Worm (Caenorhabditis elegans) whole organism, early embryonic: Measurements from ENCODE around the gene kin-5.

ENCODE experiments used
- B0310.2 ChIP-seq: sonication (generic microtip); optimal IDR thresholded peaks from 2 replicates; lab custom pipeline; 2016; ENCODE audit warnings: mild to moderate bottlenecking, missing genetic modification characterization, missing compliant biosample characterization
- F13C5.2 ChIP-seq: sonication (generic microtip); optimal IDR thresholded peaks from 2 replicates; lab custom pipeline; 2017; ENCODE audit warnings: mild to moderate bottlenecking, missing genetic modification characterization, inconsistent platforms, missing compliant biosample characterization
- aly-1 ChIP-seq: sonication (generic microtip); optimal IDR thresholded peaks from 2 replicates; lab custom pipeline; 2016; ENCODE audit warnings: missing genetic modification characterization, missing compliant biosample characterization
- ama-1 ChIP-seq: fragments of 150-350 bp; optimal IDR thresholded peaks from 2 replicates; lab custom pipeline; 2014
- ceh-13 ChIP-seq: fragments of 200-800 bp; sonication (Bioruptor generic); optimal IDR thresholded peaks from 2 replicates; lab custom pipeline; 2018; ENCODE audit warnings: mild to moderate bottlenecking, missing genetic modification characterization, missing compliant biosample characterization
- ceh-36 ChIP-seq: sonication (generic microtip); optimal IDR thresholded peaks from 2 replicates; lab custom pipeline; 2016; ENCODE audit warnings: missing genetic modification characterization, inconsistent platforms, missing compliant biosample characterization
- ets-7 ChIP-seq: sonication (generic microtip); optimal IDR thresholded peaks from 2 replicates; lab custom pipeline; 2016; ENCODE audit warnings: missing genotype, missing genetic modification characterization, missing compliant biosample characterization
- flt-1 ChIP-seq: fragments of 200-800 bp; sonication (Bioruptor generic); IDR thresholded peaks from 2 replicates; pipeline ENCODE4 v1.3.6; 2022; ENCODE audit warnings: missing genetic modification characterization, missing compliant biosample characterization
- hmbx-1 ChIP-seq: sonication (generic microtip); optimal IDR thresholded peaks from 2 replicates; lab custom pipeline; 2016; ENCODE audit warnings: mild to moderate bottlenecking, missing genetic modification characterization, missing compliant biosample characterization
- hmg-4 ChIP-seq: fragments of 200-800 bp; sonication (Bioruptor generic); optimal IDR thresholded peaks from 2 replicates; lab custom pipeline; 2018; ENCODE audit warnings: mild to moderate bottlenecking, missing genetic modification characterization, missing compliant biosample characterization
- hnd-1 ChIP-seq: sonication (generic microtip); optimal IDR thresholded peaks from 2 replicates; lab custom pipeline; 2016; ENCODE audit warnings: missing genetic modification characterization, missing compliant biosample characterization
- pes-1 ChIP-seq: fragments of 200-800 bp; sonication (Bioruptor generic); IDR thresholded peaks from 2 replicates; pipeline ENCODE4 v1.3.6; 2022; ENCODE audit warnings: missing genetic modification reagents, missing genetic modification characterization, missing compliant biosample characterization
- scrt-1 ChIP-seq: fragments of 200-800 bp; sonication (Bioruptor generic); IDR thresholded peaks from 2 replicates; pipeline ENCODE4 v1.3.6; 2022; ENCODE audit warnings: missing genetic modification characterization, missing compliant biosample characterization
- sea-1 ChIP-seq: fragments of 200-800 bp; sonication (Bioruptor generic); conservative IDR thresholded peaks from 2 replicates; pipeline ENCODE4 v1.3.6; 2022; ENCODE audit warnings: missing genetic modification characterization, missing compliant biosample characterization
- tbx-11 ChIP-seq: fragments of 200-800 bp; sonication (Bioruptor generic); IDR thresholded peaks from 2 replicates; pipeline ENCODE4 v1.3.6; 2022; ENCODE audit warnings: missing genetic modification characterization, missing compliant biosample characterization
- tbx-37 ChIP-seq: fragments of 200-800 bp; sonication (Bioruptor generic); conservative IDR thresholded peaks from 2 replicates; pipeline ENCODE4 v1.3.6; 2022; ENCODE audit warnings: missing genetic modification reagents, missing genetic modification characterization, missing compliant biosample characterization
- tra-4 ChIP-seq: sonication (generic microtip); optimal IDR thresholded peaks from 2 replicates; lab custom pipeline; 2017; ENCODE audit warnings: missing genetic modification characterization, missing compliant biosample characterization

The kin-5 gene

ce11 chrIV:9933580-9933979 lies 35.4 kb downstream of the kin-5 start, which contains the start of gene spe-29:
Gene spe-29, plus strand, starts transcription at chrIV:9933880.
- TF ChIP-seq sea-1 (GFP tag; lab: Robert Waterston, UW) (no peak), hmg-4 (GFP tag; lab: Kevin White, UChicago) (no peak), hnd-1 (no peak), scrt-1 (GFP tag; lab: Robert Waterston, UW) (no peak), ets-7 (tag; lab: Kevin White, UChicago) (no peak), flt-1 (GFP tag; lab: Robert Waterston, UW) (no peak), tra-4 (tag; lab: Kevin White, UChicago) (no peak), pes-1 (GFP tag; lab: Robert Waterston, UW) (no peak), F13C5.2 (no peak), tbx-11 (no peak), ceh-36 (no peak), ama-1 (lab: Kevin White, UChicago) (no peak), hmbx-1 (tag; lab: Kevin White, UChicago) (no peak), B0310.2 (tag; lab: Kevin White, UChicago) (no peak), tbx-37 (GFP tag; lab: Robert Waterston, UW) (no peak), ceh-13 (no peak), aly-1 (no peak)

ce11 chrIV:9932055-9932454 lies 36.9 kb downstream of the kin-5 start, which contains the start of the genes trmt-10A and F25H8.2:
Gene trmt-10A, minus strand, starts transcription at chrIV:9932213.
Gene F25H8.2, plus strand, starts transcription at chrIV:9932235.
- TF ChIP-seq tra-4 (tag; lab: Kevin White, UChicago) (no peak), hnd-1 (no peak), sea-1 (GFP tag; lab: Robert Waterston, UW) (no peak), ceh-13 (no peak), ets-7 (tag; lab: Kevin White, UChicago) (no peak), B0310.2 (tag; lab: Kevin White, UChicago) (no peak), pes-1 (GFP tag; lab: Robert Waterston, UW) (no peak), hmbx-1 (tag; lab: Kevin White, UChicago) (no peak)

- TF ChIP-seq hnd-1 (no peak), scrt-1 (GFP tag; lab: Robert Waterston, UW) (no peak), tbx-11 (no peak), pes-1 (GFP tag; lab: Robert Waterston, UW) (no peak), hmg-4 (GFP tag; lab: Kevin White, UChicago) (no peak), ceh-13 (no peak), hmbx-1 (tag; lab: Kevin White, UChicago) (no peak), flt-1 (GFP tag; lab: Robert Waterston, UW) (no peak), sea-1 (GFP tag; lab: Robert Waterston, UW) (no peak), ets-7 (tag; lab: Kevin White, UChicago) (no peak), tra-4 (tag; lab: Kevin White, UChicago) (no peak), B0310.2 (tag; lab: Kevin White, UChicago) (no peak), aly-1 (no peak), ama-1 (lab: Kevin White, UChicago) (no peak), F13C5.2 (no peak), ceh-36 (no peak), tbx-37 (GFP tag; lab: Robert Waterston, UW) (no peak)
Observed at ce11 chrIV:9928180-9928896, 40.6 kb downstream of the kin-5 start, which contains the start of gene dur-1. Gene dur-1, minus strand, starts transcription at chrIV:9928230.

- TF ChIP-seq B0310.2 (tag; lab: Kevin White, UChicago) (no peak), hmg-4 (GFP tag; lab: Kevin White, UChicago) (no peak), hnd-1 (no peak), F13C5.2 (no peak), flt-1 (GFP tag; lab: Robert Waterston, UW) (no peak), tra-4 (tag; lab: Kevin White, UChicago) (no peak), tbx-37 (GFP tag; lab: Robert Waterston, UW) (no peak)
Observed at ce11 chrIV:9924419-9924818, 44.6 kb downstream of the kin-5 start.

- TF ChIP-seq tbx-11 (no peak), hmbx-1 (tag; lab: Kevin White, UChicago) (no peak), flt-1 (GFP tag; lab: Robert Waterston, UW) (no peak), ama-1 (lab: Kevin White, UChicago) (no peak), ceh-36 (no peak), ets-7 (tag; lab: Kevin White, UChicago) (no peak), hmg-4 (GFP tag; lab: Kevin White, UChicago) (no peak), pes-1 (GFP tag; lab: Robert Waterston, UW) (no peak)
Observed at ce11 chrIV:9920426-9920825, 48.6 kb downstream of the kin-5 start.

- no peak for TF ChIP-seq tra-4 (tag; lab: Kevin White, UChicago)
- no peak for TF ChIP-seq flt-1 (GFP tag; lab: Robert Waterston, UW)
- TF ChIP-seq ceh-13 = no peak
- no peak for TF ChIP-seq ets-7 (tag; lab: Kevin White, UChicago)
- TF ChIP-seq tbx-37 (GFP tag; lab: Robert Waterston, UW) = no peak
- no peak for TF ChIP-seq hmbx-1 (tag; lab: Kevin White, UChicago)
- no peak for TF ChIP-seq scrt-1 (GFP tag; lab: Robert Waterston, UW)
- TF ChIP-seq ceh-36 = no peak
- TF ChIP-seq sea-1 (GFP tag; lab: Robert Waterston, UW) = no peak
- no peak for TF ChIP-seq pes-1 (GFP tag; lab: Robert Waterston, UW)
- TF ChIP-seq hmg-4 (GFP tag; lab: Kevin White, UChicago) = no peak
- TF ChIP-seq tbx-11 = no peak
- TF ChIP-seq aly-1 = no peak
Observed at ce11 chrIV:9918021-9918420, 51.0 kb downstream of the kin-5 start.
